Worm (Caenorhabditis elegans): ENCODE measurements around the gene Y38A10A.2.

The Y38A10A.2 gene

DNA sequence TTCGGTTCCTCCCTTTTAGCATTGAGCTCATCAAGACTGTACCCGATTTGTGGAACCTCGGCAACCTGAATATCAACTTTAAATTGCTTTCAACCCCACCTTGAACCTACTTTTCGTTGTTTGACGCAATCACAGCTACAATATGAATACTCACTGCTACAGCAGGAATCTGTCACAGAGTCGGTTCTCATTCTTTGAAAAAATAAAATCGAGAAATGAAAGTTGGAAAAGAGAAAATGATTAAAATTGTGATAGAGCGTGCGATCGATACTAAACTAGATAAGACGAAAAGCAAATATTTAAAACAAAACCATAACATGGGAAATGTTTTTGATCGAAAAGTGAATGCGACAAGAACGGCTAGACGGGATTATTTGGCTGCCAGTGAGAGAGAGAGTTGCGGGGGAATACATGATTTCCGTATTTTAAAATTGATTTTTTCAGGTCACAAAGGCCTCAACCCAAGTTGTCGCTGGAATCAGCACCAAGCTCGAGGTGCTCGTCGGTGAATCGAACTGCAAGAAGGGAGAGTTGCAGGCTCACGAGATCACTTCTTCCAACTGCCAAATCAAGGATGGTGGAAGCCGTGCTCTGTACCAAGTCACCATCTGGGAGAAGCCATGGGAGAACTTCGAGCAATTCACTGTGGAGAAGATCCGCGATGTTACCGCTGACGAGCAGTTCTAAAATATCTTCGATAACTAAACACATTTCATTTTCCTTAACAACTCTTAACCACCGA is 18.2 kb downstream of the Y38A10A.2 start, which contains the start of gene R01B10.3:
Gene R01B10.3, minus strand, starts transcription at position 277 of the 742 bp plus-strand sequence.
- TF ChIP-seq nhr-80 (tag; optimal IDR thresholded peaks at IDR 0.05) (no peak), F33H1.4 (GFP tag; IDR thresholded peaks at IDR 0.05) (no peak), xnd-1 (tag; optimal IDR thresholded peaks at IDR 0.05) (no peak), ceh-79 (tag; optimal IDR thresholded peaks at IDR 0.05) (no peak), lin-35 (GFP tag; optimal IDR thresholded peaks at IDR 0.05) (no peak), atf-7 (tag; optimal IDR thresholded peaks at IDR 0.05) (no peak), K11D2.4 (GFP tag; IDR thresholded peaks at IDR 0.05) (no peak), ceh-27 (GFP tag; optimal IDR thresholded peaks at IDR 0.05) (no peak), F57A8.1 (GFP tag; optimal IDR thresholded peaks at IDR 0.05) (no peak), tlf-1 (GFP tag; optimal IDR thresholded peaks at IDR 0.05) (no peak), somi-1 (GFP tag; optimal IDR thresholded peaks at IDR 0.05) (peak; percentile 24), nhr-90 (tag; optimal IDR thresholded peaks at IDR 0.05) (peak; percentile 28), hmg-20 (GFP tag; IDR thresholded peaks at IDR 0.05) (no peak), zim-3 (tag; optimal IDR thresholded peaks at IDR 0.05) (no peak), attf-6 (GFP tag; IDR thresholded peaks at IDR 0.05) (0 out of 2 replicates have a peak, but pooled peaks have one; percentile 23), B0035.1 (tag; optimal IDR thresholded peaks at IDR 0.05) (no peak), bed-2 (GFP tag; IDR thresholded peaks at IDR 0.05) (0 out of 2 replicates have a peak, but pooled peaks have one; percentile 37), Y56A3A.18 (GFP tag; IDR thresholded peaks at IDR 0.05) (no peak), pha-4 (tag; optimal IDR thresholded peaks at IDR 0.05) (no peak), unc-62 (GFP tag; optimal IDR thresholded peaks at IDR 0.05) (no peak), snpc-1.1 (tag; optimal IDR thresholded peaks at IDR 0.05; ENCODE audit: insufficient read depth) (no peak), B0261.1 (tag; optimal IDR thresholded peaks at IDR 0.05) (no peak), T26A5.8 (tag; optimal IDR thresholded peaks at IDR 0.05) (no peak), egl-18 (GFP tag; IDR thresholded peaks at IDR 0.05) (no peak), ztf-6 (GFP tag; IDR thresholded peaks at IDR 0.05) (no peak), B0336.3 (GFP tag; IDR thresholded peaks at IDR 0.05) (no peak), D2030.7 (GFP tag; IDR thresholded peaks at IDR 0.05) (no peak), fkh-3 (tag; optimal IDR thresholded peaks at IDR 0.05) (no peak), akir-1 (GFP tag; optimal IDR thresholded peaks at IDR 0.05) (no peak), cebp-2 (GFP tag; IDR thresholded peaks at IDR 0.05) (no peak), ZK185.1 (tag; optimal IDR thresholded peaks at IDR 0.05; ENCODE audit: poor library complexity, severe bottlenecking) (no peak), rpc-1 (optimal IDR thresholded peaks at IDR 0.05) (no peak), rpc-1 (tag; optimal IDR thresholded peaks at IDR 0.05) (no peak), egl-44 (GFP tag; IDR thresholded peaks at IDR 0.05) (peak; percentile 61; the same call in 1 of the 2 replicates), hlh-12 (tag; optimal IDR thresholded peaks at IDR 0.05) (no peak), mcd-1 (GFP tag; IDR thresholded peaks at IDR 0.05) (no peak), unc-130 (GFP tag; optimal IDR thresholded peaks at IDR 0.05) (no peak), madf-6 (GFP tag; IDR thresholded peaks at IDR 0.05) (no peak; the same call in 1 of the 2 replicates), lin-26 (GFP tag; IDR thresholded peaks at IDR 0.05) (no peak), lin-54 (GFP tag; optimal IDR thresholded peaks at IDR 0.05) (no peak), F22D6.2 (tag; optimal IDR thresholded peaks at IDR 0.05) (no peak), hsf-1 (GFP tag; IDR thresholded peaks at IDR 0.05) (no peak), Y53G8AR.9 (GFP tag; conservative IDR thresholded peaks at IDR 0.05) (0 out of 2 replicates have a peak, but pooled peaks have one; percentile 20), zfh-2 (GFP tag; conservative IDR thresholded peaks at IDR 0.05) (peak; percentile 52; the same call in 1 of the 2 replicates), nhr-120 (GFP tag; IDR thresholded peaks at IDR 0.05) (no peak), bed-1 (GFP tag; IDR thresholded peaks at IDR 0.05) (no peak), ztf-3 (GFP tag; optimal IDR thresholded peaks at IDR 0.05) (no peak), lag-1 (GFP tag; IDR thresholded peaks at IDR 0.05) (no peak), F52B5.7 (tag; optimal IDR thresholded peaks at IDR 0.05) (no peak)
